Fruit fly (Drosophila melanogaster) whole organism, wandering third instar larva: ENCODE data around the gene Hand.

Experiments
- Abd-B ChIP-seq: fragments of >200 bp; optimal IDR thresholded peaks from 2 replicates; lab custom pipeline; 2017; ENCODE audit warnings: missing biosample characterization, missing genetic modification characterization
- CG32264 ChIP-seq: fragments of 200-800 bp; sonication (Bioruptor generic); optimal IDR thresholded peaks from 2 replicates; lab custom pipeline; 2016; ENCODE audit warnings: missing biosample characterization, missing genetic modification characterization
- CG9705 ChIP-seq: fragments of 200-800 bp; sonication (Bioruptor generic); optimal IDR thresholded peaks from 2 replicates; lab custom pipeline; 2018; ENCODE audit warnings: missing biosample characterization, mild to moderate bottlenecking, missing genetic modification characterization
- CrebA ChIP-seq: fragments of 200-800 bp; sonication (Bioruptor generic); optimal IDR thresholded peaks from 2 replicates; lab custom pipeline; 2016; ENCODE audit warnings: missing biosample characterization, mild to moderate bottlenecking, missing genetic modification characterization, borderline replicate concordance
- Dfd ChIP-seq: fragments of >200 bp; optimal IDR thresholded peaks from 2 replicates; lab custom pipeline; 2017; ENCODE audit warnings: missing biosample characterization, missing genetic modification characterization
- Dif ChIP-seq: fragments of 200-275, 200-300 bp; sonication (Bioruptor generic); optimal IDR thresholded peaks from 2 replicates; lab custom pipeline; 2018; ENCODE audit warnings: missing biosample characterization, missing genetic modification characterization; ENCODE audit not compliant: partially characterized antibody
- GATAd ChIP-seq: sonication (Bioruptor generic); optimal IDR thresholded peaks from 2 replicates; lab custom pipeline; 2016; ENCODE audit warnings: missing biosample characterization, missing genetic modification characterization
- HLH106 ChIP-seq: fragments of 200-800 bp; optimal IDR thresholded peaks from 3 replicates; lab custom pipeline; 2019; ENCODE audit warnings: missing biosample characterization, mild to moderate bottlenecking, missing genetic modification characterization, moderate library complexity
- Hnf4 ChIP-seq: fragments of 200-800 bp; sonication (Bioruptor generic); optimal IDR thresholded peaks from 2 replicates; lab custom pipeline; 2016; ENCODE audit warnings: missing biosample characterization, mild to moderate bottlenecking, missing genetic modification characterization
- Hr78 ChIP-seq: fragments of >200 bp; optimal IDR thresholded peaks from 2 replicates; lab custom pipeline; 2017; ENCODE audit warnings: missing biosample characterization, missing genetic modification characterization
- Hr83 ChIP-seq: fragments of 200-300 bp; sonication (Bioruptor generic); optimal IDR thresholded peaks from 2 replicates; lab custom pipeline; 2016; ENCODE audit warnings: missing biosample characterization, mild to moderate bottlenecking, missing genetic modification characterization, moderate library complexity; ENCODE audit not compliant: poor library complexity, severe bottlenecking
- Jra ChIP-seq: sonication (Bioruptor generic); optimal IDR thresholded peaks from 2 replicates; lab custom pipeline; 2016; ENCODE audit warnings: missing biosample characterization, missing genetic modification characterization
- Mio ChIP-seq: sonication (Bioruptor generic); optimal IDR thresholded peaks from 2 replicates; lab custom pipeline; 2016; ENCODE audit warnings: missing biosample characterization, missing genetic modification characterization
- Myc ChIP-seq: fragments of >200 bp; optimal IDR thresholded peaks from 2 replicates; lab custom pipeline; 2017
- N ChIP-seq: fragments of >200 bp; optimal IDR thresholded peaks from 2 replicates; lab custom pipeline; 2018; ENCODE audit warnings: missing biosample characterization, missing external identifiers, missing genetic modification characterization
- OdsH ChIP-seq: fragments of 200-800 bp; sonication (Bioruptor generic); optimal IDR thresholded peaks from 2 replicates; lab custom pipeline; 2016; ENCODE audit warnings: missing biosample characterization, mild to moderate bottlenecking, missing genetic modification characterization
- Rel ChIP-seq, 2 experiments: fragments of 200-800 bp; sonication (Bioruptor generic) in 1 of 2; optimal IDR thresholded peaks; 2 replicates in 1 of 2; 3 replicates in 1 of 2; lab custom pipeline; 2016 to 2019; ENCODE audit warnings: mild to moderate bottlenecking in 2 of 2, missing biosample characterization in 2 of 2, missing genetic modification characterization in 2 of 2, moderate library complexity in 1 of 2
- Sp1 ChIP-seq: fragments of 200-800 bp; sonication (Bioruptor generic); optimal IDR thresholded peaks from 3 replicates; lab custom pipeline; 2019; ENCODE audit warnings: missing biosample characterization, mild to moderate bottlenecking, missing genetic modification characterization, moderate library complexity
- Vsx2 ChIP-seq: fragments of 200-300, 225-300 bp; sonication (Bioruptor generic); optimal IDR thresholded peaks from 2 replicates; lab custom pipeline; 2018; ENCODE audit warnings: missing biosample characterization, missing genetic modification characterization; ENCODE audit not compliant: partially characterized antibody
- br ChIP-seq: fragments of 200-800 bp; sonication (Bioruptor generic); optimal IDR thresholded peaks from 2 replicates; lab custom pipeline; 2016; ENCODE audit warnings: missing biosample characterization, missing genetic modification characterization
- brk ChIP-seq: fragments of 200-800 bp; sonication (Bioruptor generic); optimal IDR thresholded peaks from 2 replicates; lab custom pipeline; 2016; ENCODE audit warnings: missing biosample characterization, mild to moderate bottlenecking, missing genetic modification characterization
- dl ChIP-seq, 2 experiments: fragments of 175-275, 200-275 bp in 1 of 2; fragments of 200-275 bp in 1 of 2; sonication (Bioruptor generic); optimal IDR thresholded peaks; lab custom pipeline; 2018; ENCODE audit warnings: mild to moderate bottlenecking in 2 of 2, missing biosample characterization in 2 of 2, missing genetic modification characterization in 2 of 2, moderate library complexity in 2 of 2; ENCODE audit not compliant: partially characterized antibody in 2 of 2, insufficient read depth in 1 of 2
- dmrt93B ChIP-seq: fragments of 200-800 bp; sonication (Bioruptor generic); optimal IDR thresholded peaks from 2 replicates; lab custom pipeline; 2018; ENCODE audit warnings: missing biosample characterization, mild to moderate bottlenecking, missing genetic modification characterization
- dsf ChIP-seq: sonication (Bioruptor generic); optimal IDR thresholded peaks from 2 replicates; lab custom pipeline; 2016; ENCODE audit warnings: missing biosample characterization, missing genetic modification characterization, borderline replicate concordance
- ey ChIP-seq: fragments of 200-800 bp; sonication (Bioruptor generic); optimal IDR thresholded peaks from 2 replicates; lab custom pipeline; 2016; ENCODE audit warnings: missing biosample characterization, missing genetic modification characterization
- foxo ChIP-seq, 2 experiments: fragments of 200-800 bp; sonication (Bioruptor generic); optimal IDR thresholded peaks; 2 replicates in 1 of 2; 3 replicates in 1 of 2; lab custom pipeline; 2016 to 2017; ENCODE audit warnings: missing biosample characterization in 2 of 2, missing genetic modification characterization in 2 of 2
- h ChIP-seq: fragments of 200-800 bp; sonication (Bioruptor generic); optimal IDR thresholded peaks from 3 replicates; lab custom pipeline; 2016; ENCODE audit warnings: missing biosample characterization, mild to moderate bottlenecking, missing genetic modification characterization
- jim ChIP-seq: fragments of 175-275, 200-325 bp; sonication (Bioruptor generic); optimal IDR thresholded peaks from 2 replicates; lab custom pipeline; 2016; ENCODE audit warnings: missing biosample characterization, mild to moderate bottlenecking, missing genetic modification characterization
- lola ChIP-seq: fragments of >200 bp; optimal IDR thresholded peaks from 2 replicates; lab custom pipeline; 2017; ENCODE audit warnings: missing biosample characterization, missing genetic modification characterization
- pan ChIP-seq: fragments of >200 bp; optimal IDR thresholded peaks from 2 replicates; lab custom pipeline; 2017
- psq ChIP-seq: fragments of 200-800 bp; sonication (Bioruptor generic); optimal IDR thresholded peaks from 3 replicates; lab custom pipeline; 2017; ENCODE audit warnings: missing biosample characterization, mild to moderate bottlenecking, missing genetic modification characterization, moderate library complexity
- sage ChIP-seq: fragments of 200-800 bp; sonication (Bioruptor generic); optimal IDR thresholded peaks from 2 replicates; lab custom pipeline; 2016; ENCODE audit warnings: missing biosample characterization, mild to moderate bottlenecking, missing genetic modification characterization
- sv ChIP-seq: fragments of 200-800 bp; sonication (Bioruptor generic); optimal IDR thresholded peaks from 3 replicates; lab custom pipeline; 2016; ENCODE audit warnings: missing biosample characterization, missing genetic modification characterization
- tai ChIP-seq: sonication (Bioruptor generic); optimal IDR thresholded peaks from 2 replicates; lab custom pipeline; 2016; ENCODE audit warnings: missing biosample characterization, missing genetic modification characterization
- usp ChIP-seq: fragments of >200 bp; optimal IDR thresholded peaks from 2 replicates; lab custom pipeline; 2017; ENCODE audit warnings: missing biosample characterization, missing genetic modification characterization
- woc ChIP-seq: sonication (Bioruptor generic); optimal IDR thresholded peaks from 2 replicates; lab custom pipeline; 2016; ENCODE audit warnings: missing biosample characterization, mild to moderate bottlenecking, missing genetic modification characterization

Hand gene

dm6 chr2L:10327790-10328189 is 32.6 kb upstream of the Hand start, which contains the start of gene RnrL:
Gene RnrL (minus strand): TSS chr2L:10327943.
- TF ChIP-seq usp (GFP tag; lab: Kevin White, UChicago): no peak
- no peak for TF ChIP-seq Dif
- no peak for TF ChIP-seq foxo (GFP tag; optimal IDR thresholded peaks at IDR 0.05; lab: Kevin White, UChicago)
- no peak for TF ChIP-seq Sp1
- no peak for TF ChIP-seq CG9705 (GFP tag; lab: Kevin White, UChicago)
- TF ChIP-seq dmrt93B (GFP tag; lab: Kevin White, UChicago): no peak
- TF ChIP-seq CG32264: no peak
- TF ChIP-seq CrebA (GFP tag; lab: Kevin White, UChicago): no peak
- no peak for TF ChIP-seq ey (GFP tag; lab: Kevin White, UChicago)

dm6 chr2L:10322773-10323487 is 27.7 kb upstream of the Hand start, which contains the start of gene CG5381:
Gene CG5381 (minus strand): TSS chr2L:10323102.
- TF ChIP-seq N (GFP tag; lab: Kevin White, UChicago): no peak
- TF ChIP-seq sage (GFP tag; lab: Kevin White, UChicago): no peak
- TF ChIP-seq Rel (GFP tag; optimal IDR thresholded peaks at IDR 0.05; lab: Kevin White, UChicago): no peak
- TF ChIP-seq Rel (tag; optimal IDR thresholded peaks at IDR 0.05; lab: Kevin White, UChicago): peak; percentile 77

- TF ChIP-seq Dif: no peak
- no peak for TF ChIP-seq dl (GFP tag; optimal IDR thresholded peaks at IDR 0.05; lab: Kevin White, UChicago; ENCODE audit: insufficient read depth in 1 of 2, partially characterized antibody in 2 of 2)
- TF ChIP-seq HLH106: no peak
- no peak for TF ChIP-seq dsf
- no peak for TF ChIP-seq Rel (GFP tag; optimal IDR thresholded peaks at IDR 0.05; lab: Kevin White, UChicago)
- TF ChIP-seq Rel (tag; optimal IDR thresholded peaks at IDR 0.05; lab: Kevin White, UChicago): no peak
- no peak for TF ChIP-seq N (GFP tag; lab: Kevin White, UChicago)
- TF ChIP-seq Hnf4 (GFP tag; lab: Kevin White, UChicago): no peak
- no peak for TF ChIP-seq jim (GFP tag; lab: Kevin White, UChicago)
- TF ChIP-seq Abd-B (GFP tag; lab: Kevin White, UChicago): no peak
Observed at dm6 chr2L:10322176-10322575, 27.0 kb upstream of the Hand start, which contains the start of gene CG4995. Gene CG4995 (plus strand): TSS chr2L:10322476.

dm6 chr2L:10321612-10322011 is 26.4 kb upstream of the Hand start:
- TF ChIP-seq Rel (GFP tag; optimal IDR thresholded peaks at IDR 0.05; lab: Kevin White, UChicago) (peak; percentile 21), Rel (tag; optimal IDR thresholded peaks at IDR 0.05; lab: Kevin White, UChicago) (no peak), jim (GFP tag; lab: Kevin White, UChicago) (no peak)

dm6 chr2L:10321036-10321583 is 25.9 kb upstream of the Hand start:
- TF ChIP-seq Jra: no peak
- no peak for TF ChIP-seq ey (GFP tag; lab: Kevin White, UChicago)
- no peak for TF ChIP-seq jim (GFP tag; lab: Kevin White, UChicago)
- TF ChIP-seq brk: peak; percentile 10
- TF ChIP-seq Rel (GFP tag; optimal IDR thresholded peaks at IDR 0.05; lab: Kevin White, UChicago): no peak
- TF ChIP-seq Rel (tag; optimal IDR thresholded peaks at IDR 0.05; lab: Kevin White, UChicago): peak; percentile 69
- TF ChIP-seq Dfd: no peak
- TF ChIP-seq dsf: no peak
- no peak for TF ChIP-seq psq (GFP tag; lab: Kevin White, UChicago)
- TF ChIP-seq OdsH: no peak
- peak; percentile 11 for TF ChIP-seq h (GFP tag; lab: Kevin White, UChicago)
- TF ChIP-seq CrebA (GFP tag; lab: Kevin White, UChicago): no peak
- TF ChIP-seq sv (GFP tag; lab: Kevin White, UChicago): no peak
- no peak for TF ChIP-seq br (GFP tag; lab: Kevin White, UChicago)
- TF ChIP-seq Hr83 (GFP tag; lab: Kevin White, UChicago): no peak
- no peak for TF ChIP-seq Sp1
- TF ChIP-seq Myc (lab: Kevin White, UChicago): no peak
- TF ChIP-seq pan (lab: Kevin White, UChicago): no peak
- TF ChIP-seq CG32264: no peak
- TF ChIP-seq Hnf4 (GFP tag; lab: Kevin White, UChicago): no peak
- no peak for TF ChIP-seq Mio (GFP tag; lab: Kevin White, UChicago)
- TF ChIP-seq HLH106: no peak
- TF ChIP-seq Vsx2 (GFP tag; lab: Kevin White, UChicago): no peak
- no peak for TF ChIP-seq lola (GFP tag; lab: Kevin White, UChicago)
- TF ChIP-seq dl (GFP tag; optimal IDR thresholded peaks at IDR 0.05; lab: Kevin White, UChicago; ENCODE audit: insufficient read depth in 1 of 2, partially characterized antibody in 2 of 2): no peak
- TF ChIP-seq foxo (GFP tag; optimal IDR thresholded peaks at IDR 0.05; lab: Kevin White, UChicago): no peak
- TF ChIP-seq N (GFP tag; lab: Kevin White, UChicago): no peak
- no peak for TF ChIP-seq Dif
- no peak for TF ChIP-seq sage (GFP tag; lab: Kevin White, UChicago)
- TF ChIP-seq Hr78 (GFP tag; lab: Kevin White, UChicago): no peak
- no peak for TF ChIP-seq GATAd (GFP tag; lab: Kevin White, UChicago)
- no peak for TF ChIP-seq tai (GFP tag; lab: Kevin White, UChicago)
- TF ChIP-seq woc (GFP tag; lab: Kevin White, UChicago): peak; percentile 10
- no peak for TF ChIP-seq dmrt93B (GFP tag; lab: Kevin White, UChicago)
- no peak for TF ChIP-seq CG9705 (GFP tag; lab: Kevin White, UChicago)
